Fruit fly (Drosophila melanogaster) whole organism, embryonic: ENCODE data around the gene Oatp33Eb.

ENCODE experiments used
- Abd-B ChIP-seq: fragments of 200-800 bp; sonication (Bioruptor generic); optimal IDR thresholded peaks from 2 replicates; lab custom pipeline; 2018; ENCODE audit warnings: missing biosample characterization, mild to moderate bottlenecking, missing genetic modification characterization, moderate library complexity
- Asciz ChIP-seq: fragments of 200-800 bp; sonication (Bioruptor generic); optimal IDR thresholded peaks from 2 replicates; lab custom pipeline; 2017; ENCODE audit warnings: missing biosample characterization, mild to moderate bottlenecking, missing genetic modification characterization, missing genetic modification reagents
- Awh ChIP-seq: fragments of 200-800 bp; sonication (Bioruptor generic); IDR thresholded peaks from 2 replicates; pipeline ENCODE4, ENCODE4 v1.3.6; 2022; ENCODE audit warnings: missing biosample characterization, missing genetic modification characterization
- C15 ChIP-seq: fragments of 200-800 bp; sonication (Bioruptor generic); IDR thresholded peaks from 3 replicates; pipeline ENCODE4 v1.3.6; 2022; ENCODE audit warnings: missing biosample characterization, missing genetic modification characterization
- CG10209 ChIP-seq: fragments of 200-800 bp; sonication (Bioruptor generic); optimal IDR thresholded peaks from 3 replicates; lab custom pipeline; 2017; ENCODE audit warnings: missing biosample characterization, mild to moderate bottlenecking, missing genetic modification characterization, missing genetic modification reagents
- CG10321 ChIP-seq: fragments of 200-800 bp; sonication (Bioruptor generic); IDR thresholded peaks from 2 replicates; pipeline ENCODE4 v1.3.6; 2022; ENCODE audit warnings: missing biosample characterization, missing genetic modification characterization
- CG10462 ChIP-seq: fragments of 200-800 bp; sonication (Bioruptor generic); optimal IDR thresholded peaks from 2 replicates; lab custom pipeline; 2016; ENCODE audit warnings: missing biosample characterization, missing genetic modification characterization
- CG12942 ChIP-seq: fragments of 200-800 bp; sonication (Bioruptor generic); optimal IDR thresholded peaks from 3 replicates; lab custom pipeline; 2016; ENCODE audit warnings: missing biosample characterization, missing genetic modification characterization
- CG13287 ChIP-seq: fragments of 200-800 bp; sonication (Bioruptor generic); IDR thresholded peaks from 2 replicates; pipeline ENCODE4 v1.3.6; 2022; ENCODE audit warnings: missing biosample characterization, missing genetic modification characterization; ENCODE audit not compliant: partially characterized antibody
- CG1529 ChIP-seq: fragments of 200-800 bp; sonication (Bioruptor generic); optimal IDR thresholded peaks from 3 replicates; lab custom pipeline; 2018; ENCODE audit warnings: missing biosample characterization, missing genetic modification characterization
- CG2202 ChIP-seq: fragments of 200-800 bp; sonication (Bioruptor generic); optimal IDR thresholded peaks from 2 replicates; lab custom pipeline; 2018; ENCODE audit warnings: missing biosample characterization, mild to moderate bottlenecking, missing genetic modification characterization
- CG2678 ChIP-seq: fragments of 200-800 bp; sonication (Bioruptor generic); optimal IDR thresholded peaks from 3 replicates; lab custom pipeline; 2019; ENCODE audit warnings: missing biosample characterization, mild to moderate bottlenecking, missing genetic modification characterization, moderate library complexity
- CG31224 ChIP-seq: fragments of 200-800 bp; sonication (Bioruptor generic); IDR thresholded peaks from 2 replicates; pipeline ENCODE4 v1.3.6; 2022; ENCODE audit warnings: missing biosample characterization, missing genetic modification characterization
- CG31365 ChIP-seq: fragments of 200-800 bp; sonication (Bioruptor generic); optimal IDR thresholded peaks from 2 replicates; lab custom pipeline; 2018; ENCODE audit warnings: missing biosample characterization, mild to moderate bottlenecking, missing genetic modification characterization
- CG3163 ChIP-seq: fragments of 200-800 bp; sonication (Bioruptor generic); optimal IDR thresholded peaks from 3 replicates; lab custom pipeline; 2016; ENCODE audit warnings: missing biosample characterization, missing genetic modification characterization
- CG33557 ChIP-seq: fragments of 200-800 bp; sonication (Bioruptor generic); optimal IDR thresholded peaks from 2 replicates; lab custom pipeline; 2019; ENCODE audit warnings: missing biosample characterization, mild to moderate bottlenecking, missing genetic modification characterization, moderate library complexity
- CG3995 ChIP-seq: fragments of 200-800 bp; sonication (Bioruptor generic); optimal IDR thresholded peaks from 3 replicates; lab custom pipeline; 2016; ENCODE audit warnings: missing biosample characterization, missing genetic modification characterization
- CG5180 ChIP-seq: fragments of 200-800 bp; sonication (Bioruptor generic); optimal IDR thresholded peaks from 3 replicates; lab custom pipeline; 2017; ENCODE audit warnings: missing biosample characterization, missing genetic modification characterization, mild to moderate bottlenecking, moderate library complexity, missing genetic modification reagents
- CG8765 ChIP-seq: fragments of 200-800 bp; sonication (Bioruptor generic); IDR thresholded peaks from 2 replicates; pipeline ENCODE4 v1.3.6; 2022; ENCODE audit warnings: missing biosample characterization, missing genetic modification characterization
- D ChIP-seq, 2 experiments: fragments of 200-800 bp in 1 of 2; fragments of >200 bp in 1 of 2; sonication (Bioruptor generic) in 1 of 2; optimal IDR thresholded peaks; 2 replicates in 1 of 2; 3 replicates in 1 of 2; lab custom pipeline; 2017; ENCODE audit warnings: mild to moderate bottlenecking in 1 of 2, missing biosample characterization in 1 of 2, missing genetic modification characterization in 1 of 2, missing genetic modification reagents in 1 of 2
- D19B ChIP-seq: fragments of 200-800 bp; sonication (Bioruptor generic); optimal IDR thresholded peaks from 2 replicates; lab custom pipeline; 2017; ENCODE audit warnings: missing biosample characterization, mild to moderate bottlenecking, missing genetic modification characterization
- Doc3 ChIP-seq: fragments of 200-800 bp; sonication (Bioruptor generic); IDR thresholded peaks from 3 replicates; pipeline ENCODE4 v1.3.6; 2022; ENCODE audit warnings: missing biosample characterization, missing genetic modification characterization; ENCODE audit not compliant: partially characterized antibody
- ERR ChIP-seq: fragments of 200-800 bp; sonication (Bioruptor generic); optimal IDR thresholded peaks from 2 replicates; lab custom pipeline; 2016; ENCODE audit warnings: missing biosample characterization, missing genetic modification characterization
- Elba2 ChIP-seq: fragments of 200-800 bp; sonication (Bioruptor generic); optimal IDR thresholded peaks from 3 replicates; lab custom pipeline; 2016; ENCODE audit warnings: missing biosample characterization, missing genetic modification characterization
- Gug ChIP-seq: fragments of 200-800 bp; sonication (Bioruptor generic); IDR thresholded peaks from 4 replicates; pipeline ENCODE4 v1.3.6; 2022; ENCODE audit warnings: missing biosample characterization, missing genetic modification characterization
- HLH3B ChIP-seq: fragments of 200-800 bp; sonication (Bioruptor generic); IDR thresholded peaks from 2 replicates; pipeline ENCODE4 v1.3.6; 2022; ENCODE audit warnings: missing biosample characterization, missing genetic modification characterization
- Mes4 ChIP-seq: fragments of 200-800 bp; sonication (Bioruptor generic); optimal IDR thresholded peaks from 2 replicates; lab custom pipeline; 2016; ENCODE audit warnings: missing biosample characterization, missing genetic modification characterization
- Nf-YA ChIP-seq: fragments of 200-800 bp; sonication (Bioruptor generic); IDR thresholded peaks from 2 replicates; pipeline ENCODE4 v1.3.6; 2022; ENCODE audit warnings: missing biosample characterization, missing genetic modification characterization
- NfI ChIP-seq: fragments of 200-800 bp; sonication (Bioruptor generic); optimal IDR thresholded peaks from 3 replicates; lab custom pipeline; 2018; ENCODE audit warnings: missing biosample characterization, mild to moderate bottlenecking, missing genetic modification characterization, moderate library complexity
- PHDP ChIP-seq: fragments of 200-800 bp; sonication (Bioruptor generic); optimal IDR thresholded peaks from 3 replicates; lab custom pipeline; 2018; ENCODE audit warnings: missing biosample characterization, mild to moderate bottlenecking, missing genetic modification characterization, moderate library complexity
- Sox100B ChIP-seq: fragments of 200-800 bp; sonication (Bioruptor generic); optimal IDR thresholded peaks from 3 replicates; lab custom pipeline; 2018; ENCODE audit warnings: missing biosample characterization, mild to moderate bottlenecking, missing genetic modification characterization
- bab2 ChIP-seq: fragments of 200-800 bp; sonication (Bioruptor generic); optimal IDR thresholded peaks from 2 replicates; lab custom pipeline; 2016; ENCODE audit warnings: missing biosample characterization, missing genetic modification characterization
- br ChIP-seq: fragments of >200 bp; optimal IDR thresholded peaks from 2 replicates; lab custom pipeline; 2017
- chn ChIP-seq: fragments of 200-800 bp; sonication (Bioruptor generic); optimal IDR thresholded peaks from 2 replicates; lab custom pipeline; 2016; ENCODE audit warnings: missing biosample characterization, missing genetic modification characterization
- dmrt99B ChIP-seq: fragments of 200-800 bp; sonication (Bioruptor generic); optimal IDR thresholded peaks from 2 replicates; lab custom pipeline; 2018; ENCODE audit warnings: missing biosample characterization, mild to moderate bottlenecking, missing genetic modification characterization, moderate library complexity
- dpn ChIP-seq, 2 experiments: fragments of 200-800 bp; sonication (Bioruptor generic); optimal IDR thresholded peaks; 3 replicates each; lab custom pipeline; 2016; ENCODE audit warnings: missing biosample characterization in 2 of 2, missing genetic modification characterization in 2 of 2
- gce ChIP-seq: fragments of 200-800 bp; sonication (Bioruptor generic); IDR thresholded peaks from 3 replicates; pipeline ENCODE4 v1.3.6; 2022; ENCODE audit warnings: missing biosample characterization, missing genetic modification characterization
- ind ChIP-seq: fragments of 200-800 bp; sonication (Bioruptor generic); optimal IDR thresholded peaks from 3 replicates; lab custom pipeline; 2016; ENCODE audit warnings: missing biosample characterization, missing genetic modification characterization
- ken ChIP-seq: fragments of 200-800 bp; sonication (Bioruptor generic); IDR thresholded peaks from 3 replicates; pipeline ENCODE4 v1.3.6; 2022; ENCODE audit warnings: missing biosample characterization, missing genetic modification characterization
- mirr ChIP-seq: fragments of 200-800 bp; sonication (Bioruptor generic); optimal IDR thresholded peaks from 3 replicates; lab custom pipeline; 2018; ENCODE audit warnings: missing biosample characterization, mild to moderate bottlenecking, missing genetic modification characterization
- pb ChIP-seq: fragments of 200-800 bp; sonication (Bioruptor generic); optimal IDR thresholded peaks from 3 replicates; lab custom pipeline; 2016; ENCODE audit warnings: missing biosample characterization, missing genetic modification characterization
- pho ChIP-seq: fragments of 200-800 bp; sonication (Bioruptor generic); optimal IDR thresholded peaks from 2 replicates; lab custom pipeline; 2016; ENCODE audit warnings: missing biosample characterization, missing genetic modification characterization
- sc ChIP-seq, 3 experiments: fragments of >200 bp in 2 of 3; fragments of 200-800 bp in 1 of 3; sonication (Bioruptor generic) in 1 of 3; optimal IDR thresholded peaks; 2 replicates in 2 of 3; 3 replicates in 1 of 3; lab custom pipeline; 2017; ENCODE audit warnings: mild to moderate bottlenecking in 1 of 3, missing biosample characterization in 1 of 3, missing genetic modification characterization in 1 of 3, missing genetic modification reagents in 1 of 3
- stwl ChIP-seq: fragments of 200-800 bp; sonication (Bioruptor generic); optimal IDR thresholded peaks from 3 replicates; lab custom pipeline; 2018; ENCODE audit warnings: missing biosample characterization, mild to moderate bottlenecking, missing genetic modification characterization, moderate library complexity
- tll ChIP-seq, 2 experiments: fragments of 200-800 bp in 1 of 2; fragments of >200 bp in 1 of 2; sonication (Bioruptor generic) in 1 of 2; optimal IDR thresholded peaks; 2 replicates each; lab custom pipeline; 2017 to 2019; ENCODE audit warnings: missing biosample characterization in 2 of 2, missing genetic modification characterization in 2 of 2, mild to moderate bottlenecking in 1 of 2, moderate library complexity in 1 of 2
- trh ChIP-seq: fragments of 200-800 bp; sonication (Bioruptor generic); optimal IDR thresholded peaks from 2 replicates; lab custom pipeline; 2016; ENCODE audit warnings: missing biosample characterization, missing genetic modification characterization
- usp ChIP-seq: fragments of >200 bp; optimal IDR thresholded peaks from 2 replicates; lab custom pipeline; 2017; ENCODE audit warnings: missing biosample characterization, missing genetic modification characterization
- zfh2 ChIP-seq: fragments of 200-800 bp; sonication (Bioruptor generic); optimal IDR thresholded peaks from 2 replicates; lab custom pipeline; 2016; ENCODE audit warnings: missing biosample characterization, missing genetic modification characterization

Gene Oatp33Eb

dm6 chr2L:12483866-12484554 lies 35.7 kb downstream of the Oatp33Eb start (continued):
- TF ChIP-seq trh (GFP tag; lab: Kevin White, UChicago) (no peak), CG8765 (GFP tag; lab: Robert Waterston, UW) (peak; percentile 42; the same call in 1 of the 2 replicates), CG10462 (GFP tag; lab: Kevin White, UChicago) (peak; percentile 67), CG31365 (tag; lab: Kevin White, UChicago) (peak; percentile 76), Gug (GFP tag; lab: Robert Waterston, UW) (peak; percentile 79), dmrt99B (peak; percentile 93), D19B (GFP tag; lab: Kevin White, UChicago) (peak; percentile 66), CG33557 (GFP tag; lab: Kevin White, UChicago) (peak; percentile 74), stwl (tag; lab: Kevin White, UChicago) (peak; percentile 24), PHDP (tag; lab: Kevin White, UChicago) (peak; percentile 92), sc (optimal IDR thresholded peaks at IDR 0.05; lab: Kevin White, UChicago) (no peak), sc (GFP tag; optimal IDR thresholded peaks at IDR 0.05; lab: Kevin White, UChicago) (peak; percentile 86), ind (GFP tag; lab: Kevin White, UChicago) (peak; percentile 91), usp (GFP tag; lab: Kevin White, UChicago) (no peak), CG2202 (tag; lab: Kevin White, UChicago) (peak; percentile 70), CG5180 (GFP tag; lab: Kevin White, UChicago) (peak; percentile 73), CG31224 (peak; percentile 71), chn (peak; percentile 84), pho (GFP tag; lab: Kevin White, UChicago) (peak; percentile 86), zfh2 (GFP tag; lab: Kevin White, UChicago) (peak; percentile 83), dpn (GFP tag; optimal IDR thresholded peaks at IDR 0.05; lab: Kevin White, UChicago) (peak; percentile 88 to 90), CG3163 (GFP tag; lab: Kevin White, UChicago) (peak; percentile 66), NfI (GFP tag; lab: Kevin White, UChicago) (peak; percentile 90), Abd-B (GFP tag; lab: Kevin White, UChicago) (peak; percentile 86), CG10209 (GFP tag; lab: Kevin White, UChicago) (peak; percentile 81), CG13287 (GFP tag; lab: Robert Waterston, UW) (peak; percentile 16; the same call in 1 of the 2 replicates), CG12942 (GFP tag; lab: Kevin White, UChicago) (peak; percentile 84), ken (GFP tag; lab: Robert Waterston, UW) (peak; percentile 87), D (optimal IDR thresholded peaks at IDR 0.05; lab: Kevin White, UChicago) (no peak), D (GFP tag; optimal IDR thresholded peaks at IDR 0.05; lab: Kevin White, UChicago) (peak; percentile 84), Asciz (GFP tag; lab: Kevin White, UChicago) (peak; percentile 84), CG3995 (GFP tag; lab: Kevin White, UChicago) (peak; percentile 44), HLH3B (GFP tag; lab: Robert Waterston, UW) (peak; percentile 86; the same call in 1 of the 2 replicates), CG2678 (tag; lab: Kevin White, UChicago) (peak; percentile 94), mirr (GFP tag; lab: Kevin White, UChicago) (peak; percentile 82), C15 (GFP tag; lab: Robert Waterston, UW) (peak; percentile 61; the same call in 1 of the 3 replicates), tll (GFP tag; optimal IDR thresholded peaks at IDR 0.05; lab: Kevin White, UChicago) (no peak), br (lab: Kevin White, UChicago) (no peak), ERR (GFP tag; lab: Kevin White, UChicago) (peak; percentile 75), CG10321 (GFP tag; lab: Robert Waterston, UW) (peak; percentile 61; the same call in 1 of the 2 replicates), Doc3 (GFP tag; lab: Robert Waterston, UW) (no peak), Mes4 (GFP tag; lab: Kevin White, UChicago) (peak; percentile 86), Nf-YA (GFP tag; lab: Robert Waterston, UW) (peak; percentile 81), bab2 (GFP tag; lab: Kevin White, UChicago) (peak; percentile 89), Sox100B (GFP tag; lab: Kevin White, UChicago) (peak; percentile 89), Awh (GFP tag; lab: Robert Waterston, UW) (peak; percentile 89), CG1529 (GFP tag; lab: Kevin White, UChicago) (peak; percentile 81), Elba2 (GFP tag; lab: Kevin White, UChicago) (peak; percentile 1), pb (peak; percentile 81), gce (GFP tag; lab: Robert Waterston, UW) (peak; percentile 77; the same call in 2 of the 3 replicates)
